Worm (Caenorhabditis elegans) whole organism, L4/young adult: ENCODE results near the gene sre-15.

Experiments
- W03F9.2 ChIP-seq: fragments of 150-350 bp; optimal IDR thresholded peaks from 2 replicates; lab custom pipeline; 2014; ENCODE audit warnings: missing biosample characterization, missing genetic modification characterization
- dao-5 ChIP-seq: sonication (generic microtip); optimal IDR thresholded peaks from 2 replicates; lab custom pipeline; 2016; ENCODE audit warnings: missing genotype, missing genetic modification characterization, moderate library complexity, missing compliant biosample characterization
- him-1 ChIP-seq: sonication (generic microtip); optimal IDR thresholded peaks from 2 replicates; lab custom pipeline; 2016; ENCODE audit warnings: missing genotype, missing genetic modification reagents, missing genetic modification characterization, missing compliant biosample characterization

The sre-15 gene

DNA sequence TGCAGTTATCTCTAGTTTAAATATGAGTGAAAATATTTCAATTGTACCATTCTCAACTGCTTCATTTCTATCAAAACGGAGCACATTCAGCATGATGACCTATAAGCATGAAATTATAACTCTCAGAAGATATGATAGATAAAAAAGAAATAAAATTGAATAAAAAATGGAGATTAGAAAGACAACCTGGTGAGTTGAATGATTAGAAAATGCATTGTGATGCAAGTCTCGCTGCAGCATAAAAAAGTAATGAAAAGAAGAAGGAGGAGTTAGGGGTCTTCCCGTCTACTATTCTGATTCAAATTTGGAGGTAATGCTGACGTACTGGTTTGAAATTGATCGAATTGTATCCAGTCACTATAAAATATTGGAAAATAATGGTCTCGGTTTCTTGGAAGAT, at the start of gene sre-15:
TSS of gene sre-15 (minus strand) at position 101 of the 400 bp plus-strand sequence.
- TF ChIP-seq W03F9.2 (tag; lab: Kevin White, UChicago) = no peak
- TF ChIP-seq dao-5 (tag; lab: Kevin White, UChicago) = no peak
- TF ChIP-seq him-1 (tag; lab: Kevin White, UChicago) = no peak

DNA sequence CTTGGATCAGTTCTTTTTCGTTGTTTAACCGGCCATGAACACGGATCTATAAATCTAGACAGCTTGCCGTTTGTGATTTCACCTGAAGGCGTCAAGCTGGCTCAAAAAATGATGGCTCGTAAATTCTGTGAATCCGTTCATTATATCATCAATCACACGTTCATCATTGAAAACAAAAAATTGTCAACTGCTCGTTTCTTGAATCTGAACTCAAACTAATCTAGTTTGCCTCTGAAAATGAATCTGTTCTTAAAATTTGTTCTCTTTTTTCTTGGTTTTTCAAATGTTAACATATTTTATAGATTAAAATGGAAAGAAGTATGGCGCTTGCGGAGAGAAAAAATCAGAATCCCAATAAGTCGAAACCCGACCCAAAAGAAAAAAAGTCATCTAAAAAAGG, 46.1 kb upstream of the sre-15 start, which contains the start of gene C42C1.8:
TSS of gene C42C1.8 (plus strand) at position 301 of the 400 bp plus-strand sequence.
- no peak for TF ChIP-seq him-1 (tag; lab: Kevin White, UChicago)
- TF ChIP-seq dao-5 (tag; lab: Kevin White, UChicago) = no peak
- TF ChIP-seq W03F9.2 (tag; lab: Kevin White, UChicago) = no peak

DNA sequence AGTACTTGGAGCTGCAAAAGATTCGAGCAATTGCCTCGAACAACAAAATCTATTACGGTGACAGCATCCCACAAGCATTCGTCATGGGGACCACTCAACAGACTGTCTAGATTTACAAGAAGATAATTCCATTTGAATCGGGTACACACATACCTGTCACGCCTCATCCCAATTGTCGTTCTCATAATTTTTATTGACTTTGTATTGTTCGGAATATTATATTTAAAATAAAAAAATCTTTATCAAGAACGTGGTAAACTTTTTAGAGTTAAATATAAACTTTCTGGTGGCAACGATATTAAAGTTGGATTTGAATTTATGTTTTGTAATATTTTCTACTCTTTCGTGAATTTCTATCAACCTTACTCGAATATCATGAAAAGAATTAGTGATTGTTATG, 44.5 kb upstream of the sre-15 start, which contains the start of gene C42C1.9:
TSS of gene C42C1.9 (plus strand) at position 301 of the 400 bp plus-strand sequence.
- TF ChIP-seq dao-5 (tag; lab: Kevin White, UChicago) = no peak
- no peak for TF ChIP-seq him-1 (tag; lab: Kevin White, UChicago)
- no peak for TF ChIP-seq W03F9.2 (tag; lab: Kevin White, UChicago)

DNA sequence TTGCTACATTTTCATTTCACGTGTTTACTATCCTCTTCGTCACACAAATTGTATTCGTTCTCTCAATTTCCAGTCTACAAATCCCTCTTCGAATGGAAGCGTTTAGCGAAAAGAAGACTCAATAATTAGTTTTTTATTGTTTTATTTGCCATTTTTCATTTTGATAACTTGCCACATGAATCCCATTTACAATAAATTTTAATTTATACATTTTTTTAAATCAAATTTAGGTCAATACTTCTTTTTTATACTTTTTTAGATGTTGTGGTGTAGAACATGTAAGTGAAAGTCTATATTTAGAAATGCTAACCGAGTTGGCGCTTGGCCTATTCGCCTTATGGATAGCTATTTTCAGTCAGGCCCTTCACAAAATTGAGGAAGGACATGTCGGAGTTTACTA, 43.0 kb upstream of the sre-15 start, which contains the start of gene erl-1:
TSS of gene erl-1 (plus strand) at position 301 of the 400 bp plus-strand sequence.
- TF ChIP-seq W03F9.2 (tag; lab: Kevin White, UChicago) (no peak), him-1 (tag; lab: Kevin White, UChicago) (no peak), dao-5 (tag; lab: Kevin White, UChicago) (no peak)

DNA sequence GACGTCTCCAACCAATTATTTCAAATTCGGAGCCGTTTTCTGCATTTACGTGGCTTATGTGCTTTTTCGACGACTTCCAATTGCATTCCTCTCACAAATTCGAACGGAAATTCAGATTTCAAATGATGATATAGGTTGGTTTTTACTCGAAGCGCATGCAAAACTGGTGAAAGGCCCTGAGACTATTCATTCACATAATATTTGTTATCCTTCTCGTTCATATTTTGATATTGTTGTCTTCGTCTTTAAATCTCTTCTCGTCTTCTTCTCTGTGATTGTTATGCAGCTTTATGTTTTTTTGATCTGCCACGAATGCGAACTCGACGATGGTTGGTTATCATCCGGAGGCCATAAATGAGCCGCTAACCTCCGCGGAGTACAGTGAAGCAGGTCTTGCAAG, 38.3 kb upstream of the sre-15 start, which contains the start of gene hpo-12:
TSS of gene hpo-12 (plus strand) at position 301 of the 400 bp plus-strand sequence.
- TF ChIP-seq dao-5 (tag; lab: Kevin White, UChicago) (no peak), W03F9.2 (tag; lab: Kevin White, UChicago) (no peak), him-1 (tag; lab: Kevin White, UChicago) (no peak)

DNA sequence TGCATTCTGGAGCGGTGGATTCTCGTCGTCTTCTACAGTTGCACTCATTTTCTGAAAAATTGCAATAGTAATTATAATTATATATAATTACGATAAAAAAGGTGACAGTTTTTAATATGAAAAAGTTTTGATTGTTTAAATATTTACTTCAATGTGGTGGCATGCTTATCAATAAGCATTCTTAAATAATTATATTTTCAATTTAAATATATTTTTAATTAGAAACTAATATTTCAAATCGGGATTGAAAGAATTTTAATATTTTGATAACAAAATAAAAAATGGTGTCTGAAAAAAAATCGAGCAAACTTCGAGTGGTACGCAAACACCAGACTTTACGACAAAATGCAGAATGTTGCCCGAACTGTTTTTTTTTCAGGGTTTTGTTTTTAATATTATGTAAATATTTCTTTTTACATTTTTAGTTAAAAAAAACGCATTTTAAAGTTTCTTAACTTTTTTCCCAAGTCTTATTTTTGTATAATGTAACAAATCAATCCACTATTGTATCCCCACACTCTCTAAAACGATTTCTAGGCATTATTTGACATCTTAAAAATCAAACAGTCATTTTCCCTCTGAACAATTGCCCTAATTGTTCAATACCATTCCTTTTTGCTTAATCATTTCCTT, 37.7 kb upstream of the sre-15 start, which contains the start of the genes C42C1.12 and C42C1.19:
TSS of gene C42C1.12 (minus strand) at position 51 of the 633 bp plus-strand sequence.
TSS of gene C42C1.19 (plus strand) at position 583 of the 633 bp plus-strand sequence.
- no peak for TF ChIP-seq dao-5 (tag; lab: Kevin White, UChicago)
- TF ChIP-seq him-1 (tag; lab: Kevin White, UChicago) = no peak
- peak; percentile 13 for TF ChIP-seq W03F9.2 (tag; lab: Kevin White, UChicago)

DNA sequence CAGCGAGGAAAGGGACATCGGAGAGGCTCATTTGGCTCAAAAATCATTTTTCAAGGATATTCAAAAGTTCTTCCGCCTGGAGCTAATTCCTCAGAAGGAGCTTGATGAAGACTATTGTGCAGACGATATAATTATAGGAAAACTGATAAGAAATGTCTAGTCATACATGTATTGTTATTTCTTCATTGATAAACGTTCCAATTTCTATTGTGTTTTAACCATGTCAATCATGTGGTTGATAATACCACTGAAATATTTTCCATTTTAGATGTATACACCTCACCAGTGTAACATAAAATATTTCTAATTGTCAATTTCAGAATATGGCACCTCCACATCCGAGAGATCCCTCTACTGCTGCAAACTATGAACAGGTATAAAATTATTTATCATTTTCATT, 34.7 kb upstream of the sre-15 start, which contains the start of gene ltah-1.1:
TSS of gene ltah-1.1 (plus strand) at position 283 of the 400 bp plus-strand sequence.
- TF ChIP-seq dao-5 (tag; lab: Kevin White, UChicago) = no peak
- TF ChIP-seq W03F9.2 (tag; lab: Kevin White, UChicago) = no peak
- TF ChIP-seq him-1 (tag; lab: Kevin White, UChicago) = no peak

DNA sequence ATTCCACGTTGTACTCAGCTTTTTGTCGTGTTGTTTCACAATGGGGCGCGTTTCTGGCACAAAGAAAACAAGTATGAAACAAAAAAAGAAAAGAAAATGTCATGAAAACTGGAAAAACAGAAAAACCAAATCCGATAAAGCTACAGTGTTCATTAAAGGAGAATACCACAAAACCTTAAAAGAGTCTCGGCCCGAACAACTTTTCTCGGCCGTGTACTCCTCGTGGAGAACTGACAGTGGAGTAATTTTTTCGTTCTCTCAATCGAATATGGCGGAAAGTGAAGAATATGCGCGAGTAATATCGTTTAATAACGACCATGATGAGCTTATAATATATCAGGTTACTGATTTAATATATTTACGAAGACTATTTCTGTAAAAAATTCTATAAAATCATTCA, 33.9 kb upstream of the sre-15 start, which contains the start of the genes tag-335 and vkmt-1:
TSS of gene tag-335 (minus strand) at position 88 of the 400 bp plus-strand sequence.
TSS of gene vkmt-1 (plus strand) at position 219 of the 400 bp plus-strand sequence.
- TF ChIP-seq him-1 (tag; lab: Kevin White, UChicago) = no peak
- TF ChIP-seq W03F9.2 (tag; lab: Kevin White, UChicago) = peak; percentile 40

DNA sequence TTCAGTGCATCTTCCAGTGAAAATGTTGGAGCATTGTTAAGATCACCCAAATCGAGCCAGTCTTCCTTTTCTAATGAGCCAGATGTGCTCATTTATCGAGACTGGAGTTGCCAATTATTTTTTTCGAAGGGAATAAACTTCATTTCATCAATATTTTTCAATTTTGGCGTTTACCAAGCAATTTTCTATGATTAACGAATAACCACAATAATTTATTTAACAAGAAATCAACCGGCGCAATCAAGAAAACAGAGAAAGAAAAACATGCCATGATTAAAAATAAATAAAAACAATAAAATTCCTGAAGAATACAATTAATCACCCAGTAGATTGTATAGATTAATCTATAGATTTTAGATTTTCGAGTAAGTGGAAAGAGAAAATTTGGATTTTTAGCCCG, 31.3 kb upstream of the sre-15 start, which contains the start of gene vps-8:
TSS of gene vps-8 (minus strand) at position 101 of the 400 bp plus-strand sequence.
- TF ChIP-seq him-1 (tag; lab: Kevin White, UChicago) (no peak), W03F9.2 (tag; lab: Kevin White, UChicago) (no peak), dao-5 (tag; lab: Kevin White, UChicago) (no peak)

DNA sequence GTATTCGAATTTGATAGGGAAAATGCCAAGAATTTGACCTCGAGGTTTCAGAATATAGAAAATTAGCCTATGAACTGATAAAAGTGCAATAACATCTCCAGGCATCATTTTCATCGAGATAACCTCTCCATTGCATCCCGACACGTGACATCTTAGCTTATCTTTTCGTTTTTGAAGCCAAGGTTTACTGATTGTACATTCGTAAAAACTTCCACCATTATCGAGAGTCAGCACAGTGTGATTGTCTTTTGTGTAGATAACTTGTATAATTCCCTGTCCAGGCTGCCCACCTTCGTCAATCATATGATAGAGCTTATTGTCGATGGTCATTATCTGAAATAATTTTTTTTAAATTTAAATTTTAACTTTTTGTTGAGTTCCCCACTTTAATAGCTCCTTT, 29.8 kb upstream of the sre-15 start:
- TF ChIP-seq dao-5 (tag; lab: Kevin White, UChicago) = no peak
- no peak for TF ChIP-seq him-1 (tag; lab: Kevin White, UChicago)
- TF ChIP-seq W03F9.2 (tag; lab: Kevin White, UChicago) = no peak

DNA sequence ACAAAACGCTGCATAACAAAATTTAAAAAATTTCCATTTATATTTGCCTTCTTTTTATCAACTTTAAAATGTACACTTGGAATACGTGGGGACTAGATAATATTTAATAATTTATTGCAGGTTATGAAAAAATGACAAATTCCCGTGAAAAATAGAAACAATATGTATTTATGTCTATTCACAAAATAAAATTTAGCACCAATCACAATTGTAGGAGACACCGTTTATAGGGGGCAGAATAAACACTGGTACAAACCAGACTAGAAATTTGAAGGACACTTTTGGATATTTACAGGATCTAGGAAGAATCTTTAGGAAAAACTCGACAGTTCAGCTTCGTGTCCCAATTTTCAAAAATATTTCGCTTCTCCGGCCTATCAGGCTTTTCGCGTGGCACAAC, 25.8 kb upstream of the sre-15 start, which contains the start of gene C42C1.3:
TSS of gene C42C1.3 (minus strand) at position 101 of the 400 bp plus-strand sequence.
- TF ChIP-seq him-1 (tag; lab: Kevin White, UChicago) (no peak), dao-5 (tag; lab: Kevin White, UChicago) (no peak), W03F9.2 (tag; lab: Kevin White, UChicago) (no peak)

DNA sequence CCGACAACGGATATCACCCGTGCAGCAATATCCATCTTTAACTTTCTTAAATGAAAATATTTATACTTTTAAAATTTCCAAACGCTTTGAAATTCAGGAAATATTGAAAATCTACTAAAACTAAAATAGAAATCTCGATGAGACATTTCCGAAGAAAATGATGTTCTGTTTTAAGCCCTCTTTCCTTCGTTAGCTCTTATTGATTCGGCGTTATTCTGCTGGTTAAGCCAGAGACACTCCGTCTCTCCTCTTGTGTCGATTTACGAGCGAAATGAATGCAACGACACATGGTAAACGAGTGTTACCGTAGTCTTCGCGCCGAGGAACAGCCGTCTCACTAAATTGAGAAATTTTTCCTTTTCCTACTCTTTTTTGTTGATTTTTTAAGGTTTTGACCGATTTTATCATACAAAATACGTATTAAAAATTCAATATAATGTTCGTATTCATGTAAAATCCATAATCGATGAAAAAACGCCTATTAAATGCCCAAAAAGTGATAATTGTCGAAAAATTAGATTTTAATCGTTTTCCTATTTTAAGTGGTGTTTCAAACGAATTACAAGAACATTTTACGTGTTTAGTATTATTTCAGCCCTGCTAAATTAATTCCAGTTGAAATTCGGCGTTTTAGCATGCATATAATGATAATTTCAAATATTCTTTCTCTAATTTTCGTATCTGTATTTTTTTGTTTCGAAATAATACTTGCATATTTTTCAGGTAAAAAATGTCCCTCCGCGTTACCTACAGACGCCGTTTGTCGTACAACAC, 23.9 kb upstream of the sre-15 start, which contains the start of the genes ppm-1.H and rpl-34:
TSS of gene ppm-1.H (minus strand) at position 51 of the 774 bp plus-strand sequence.
TSS of gene rpl-34 (plus strand) at position 724 of the 774 bp plus-strand sequence.
- TF ChIP-seq him-1 (tag; lab: Kevin White, UChicago) (no peak), dao-5 (tag; lab: Kevin White, UChicago) (no peak), W03F9.2 (tag; lab: Kevin White, UChicago) (peak; percentile 61)
